Worm (Caenorhabditis elegans) whole organism, early embryonic: ENCODE data around the gene sul-2.

ENCODE experiments used
- B0310.2 ChIP-seq: sonication (generic microtip); optimal IDR thresholded peaks from 2 replicates; lab custom pipeline; 2016; ENCODE audit warnings: mild to moderate bottlenecking, missing genetic modification characterization, missing compliant biosample characterization
- aly-1 ChIP-seq: sonication (generic microtip); optimal IDR thresholded peaks from 2 replicates; lab custom pipeline; 2016; ENCODE audit warnings: missing genetic modification characterization, missing compliant biosample characterization
- ama-1 ChIP-seq: fragments of 150-350 bp; optimal IDR thresholded peaks from 2 replicates; lab custom pipeline; 2014
- ets-7 ChIP-seq: sonication (generic microtip); optimal IDR thresholded peaks from 2 replicates; lab custom pipeline; 2016; ENCODE audit warnings: missing genotype, missing genetic modification characterization, missing compliant biosample characterization
- flt-1 ChIP-seq: fragments of 200-800 bp; sonication (Bioruptor generic); IDR thresholded peaks from 2 replicates; pipeline ENCODE4 v1.3.6; 2022; ENCODE audit warnings: missing genetic modification characterization, missing compliant biosample characterization
- hmbx-1 ChIP-seq: sonication (generic microtip); optimal IDR thresholded peaks from 2 replicates; lab custom pipeline; 2016; ENCODE audit warnings: mild to moderate bottlenecking, missing genetic modification characterization, missing compliant biosample characterization
- pes-1 ChIP-seq: fragments of 200-800 bp; sonication (Bioruptor generic); IDR thresholded peaks from 2 replicates; pipeline ENCODE4 v1.3.6; 2022; ENCODE audit warnings: missing genetic modification reagents, missing genetic modification characterization, missing compliant biosample characterization
- scrt-1 ChIP-seq: fragments of 200-800 bp; sonication (Bioruptor generic); IDR thresholded peaks from 2 replicates; pipeline ENCODE4 v1.3.6; 2022; ENCODE audit warnings: missing genetic modification characterization, missing compliant biosample characterization
- tra-4 ChIP-seq: sonication (generic microtip); optimal IDR thresholded peaks from 2 replicates; lab custom pipeline; 2017; ENCODE audit warnings: missing genetic modification characterization, missing compliant biosample characterization

- TF ChIP-seq tra-4, result no peak
- TF ChIP-seq ama-1 (lab: Kevin White, UChicago), result no peak
- no peak for TF ChIP-seq ets-7 (tag; lab: Kevin White, UChicago)
- TF ChIP-seq scrt-1 (GFP tag; lab: Robert Waterston, UW), result no peak
- no peak for TF ChIP-seq B0310.2 (tag; lab: Kevin White, UChicago)
- TF ChIP-seq aly-1, result no peak
- no peak for TF ChIP-seq flt-1
- no peak for TF ChIP-seq pes-1 (GFP tag; lab: Robert Waterston, UW)
- TF ChIP-seq hmbx-1 (tag; lab: Kevin White, UChicago), result no peak
These were observed 12.8 kb downstream of the sul-2 start for ce11 chrV:8170300-8170699.
